Worm (Caenorhabditis elegans) whole organism, L4/young adult: Measurements from ENCODE around the gene M176.4.

Experiments
- W03F9.2 ChIP-seq: fragments of 150-350 bp; optimal IDR thresholded peaks from 2 replicates; lab custom pipeline; 2014; ENCODE audit warnings: missing biosample characterization, missing genetic modification characterization
- dao-5 ChIP-seq: sonication (generic microtip); optimal IDR thresholded peaks from 2 replicates; lab custom pipeline; 2016; ENCODE audit warnings: missing genotype, missing genetic modification characterization, moderate library complexity, missing compliant biosample characterization
- him-1 ChIP-seq: sonication (generic microtip); optimal IDR thresholded peaks from 2 replicates; lab custom pipeline; 2016; ENCODE audit warnings: missing genotype, missing genetic modification reagents, missing genetic modification characterization, missing compliant biosample characterization

DNA sequence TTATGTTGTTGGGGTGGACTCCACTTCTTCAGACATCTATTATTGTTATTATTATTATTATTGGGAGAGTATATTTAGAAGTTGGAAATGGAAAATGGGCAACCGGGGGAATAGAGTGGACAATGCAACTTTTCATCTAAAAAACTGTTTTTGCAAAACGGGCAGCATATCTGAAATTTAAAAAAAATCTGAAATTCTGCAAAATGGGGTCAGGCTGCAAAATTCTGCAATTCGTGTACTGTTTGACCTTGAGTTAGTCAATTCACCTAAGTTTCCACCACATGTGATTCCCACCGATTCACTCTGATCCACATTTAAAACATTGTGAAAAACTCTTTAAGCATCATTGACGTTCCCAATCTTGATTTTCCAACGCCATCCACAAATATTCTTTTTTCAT, 45.2 kb upstream of the M176.4 start, which contains the start of gene C06C3.4:
- no peak for TF ChIP-seq W03F9.2
- TF ChIP-seq him-1 (tag; lab: Kevin White, UChicago): no peak
- TF ChIP-seq dao-5 (tag; lab: Kevin White, UChicago): no peak
